Fruit fly (Drosophila melanogaster): Measurements from ENCODE around the gene CG13101.

CG13101 gene

DNA sequence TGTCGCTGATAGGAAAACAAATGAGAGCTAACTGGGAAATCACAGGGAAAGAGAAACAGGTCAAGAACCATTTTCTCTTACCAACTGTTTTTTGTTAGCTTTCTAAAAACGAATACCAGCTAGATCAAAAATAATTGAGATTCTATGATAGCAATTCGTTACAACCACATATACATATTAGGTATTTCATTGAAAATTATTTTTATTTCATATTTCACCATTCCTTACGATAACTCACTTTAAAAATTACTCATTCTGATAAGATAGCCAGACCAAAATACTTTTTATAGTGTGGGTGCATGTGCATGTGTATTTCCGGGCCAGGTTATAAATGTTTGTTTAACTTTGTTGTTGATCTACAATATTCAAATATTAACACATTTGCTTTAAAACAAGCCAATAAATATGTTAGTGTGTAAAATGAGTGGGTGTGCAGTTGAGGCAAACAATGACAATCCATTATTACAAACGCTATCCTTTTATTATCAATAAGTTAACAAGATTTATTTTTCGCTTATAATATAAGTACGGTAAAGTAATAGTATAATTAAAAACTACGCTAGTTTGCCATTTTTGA lies 46.7 kb downstream of the CG13101 start:
- TF ChIP-seq cic (GFP tag; optimal IDR thresholded peaks at IDR 0.05) (no peak), CG1620 (GFP tag; optimal IDR thresholded peaks at IDR 0.05) (no peak), CG12768 (GFP tag; optimal IDR thresholded peaks at IDR 0.05) (peak; percentile 57), CG7101 (tag; optimal IDR thresholded peaks at IDR 0.05) (peak; percentile 84), Hr96 (GFP tag; optimal IDR thresholded peaks at IDR 0.05) (no peak), Crg-1 (GFP tag; optimal IDR thresholded peaks at IDR 0.05) (peak; percentile 57), CG7045 (GFP tag; optimal IDR thresholded peaks at IDR 0.05) (peak; percentile 57), bab1 (GFP tag; optimal IDR thresholded peaks at IDR 0.05) (no peak), CG14711 (tag; optimal IDR thresholded peaks at IDR 0.05) (peak; percentile 50), CG11617 (GFP tag; optimal IDR thresholded peaks at IDR 0.05) (peak; percentile 33), cnc (optimal IDR thresholded peaks at IDR 0.05) (no peak), pad (GFP tag; optimal IDR thresholded peaks at IDR 0.05) (peak; percentile 12), ovo (GFP tag; optimal IDR thresholded peaks at IDR 0.05) (peak; percentile 54), kay (GFP tag; ENCODE audit: borderline replicate concordance) (peak; percentile 95), tj (GFP tag; optimal IDR thresholded peaks at IDR 0.05) (no peak), CG5204 (GFP tag; optimal IDR thresholded peaks at IDR 0.05) (no peak), CG33017 (tag; optimal IDR thresholded peaks at IDR 0.05) (peak; percentile 68), Mnt (GFP tag; optimal IDR thresholded peaks at IDR 0.05) (peak; percentile 32), toe (GFP tag; optimal IDR thresholded peaks at IDR 0.05) (peak; percentile 41), Clk (GFP tag; optimal IDR thresholded peaks at IDR 0.05) (no peak)

DNA sequence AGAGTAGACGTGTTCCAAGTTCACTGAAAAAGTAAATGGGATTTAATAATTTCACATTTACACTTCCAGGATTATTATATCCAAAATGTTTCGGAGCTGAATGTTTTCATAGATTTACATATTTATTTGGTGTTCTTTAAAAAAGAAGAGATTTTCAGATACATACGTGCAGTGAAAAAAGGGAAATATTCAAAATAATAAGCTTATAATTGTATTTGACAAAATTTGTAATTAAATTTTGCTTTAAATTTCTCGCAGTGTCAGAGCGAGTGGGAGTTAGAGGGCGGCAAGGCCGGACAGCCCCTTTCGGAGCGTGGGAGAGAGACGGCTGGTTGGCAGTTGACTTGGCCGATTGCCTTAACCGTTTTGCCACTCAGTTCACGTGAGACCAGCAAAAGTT lies 47.7 kb downstream of the CG13101 start, which contains the start of gene Tsp29Fb:
TSS of gene Tsp29Fb (plus strand) at position 388 of the 400 bp plus-strand sequence.
- TF ChIP-seq CG33017 (tag; optimal IDR thresholded peaks at IDR 0.05) (peak; percentile 89), CG1620 (GFP tag; optimal IDR thresholded peaks at IDR 0.05) (peak; percentile 35), ovo (GFP tag; optimal IDR thresholded peaks at IDR 0.05) (peak; percentile 19), Clk (GFP tag; optimal IDR thresholded peaks at IDR 0.05) (peak; percentile 73), CG14711 (tag; optimal IDR thresholded peaks at IDR 0.05) (peak; percentile 69), Crg-1 (GFP tag; optimal IDR thresholded peaks at IDR 0.05) (no peak), kay (GFP tag; ENCODE audit: borderline replicate concordance) (no peak), CG7101 (tag; optimal IDR thresholded peaks at IDR 0.05) (peak; percentile 86), pad (GFP tag; optimal IDR thresholded peaks at IDR 0.05) (peak; percentile 57), cnc (optimal IDR thresholded peaks at IDR 0.05) (no peak), tj (GFP tag; optimal IDR thresholded peaks at IDR 0.05) (peak; percentile 40), CG12768 (GFP tag; optimal IDR thresholded peaks at IDR 0.05) (peak; percentile 90), CG5204 (GFP tag; optimal IDR thresholded peaks at IDR 0.05) (peak; percentile 90), cic (GFP tag; optimal IDR thresholded peaks at IDR 0.05) (no peak), toe (GFP tag; optimal IDR thresholded peaks at IDR 0.05) (peak; percentile 82), CG11617 (GFP tag; optimal IDR thresholded peaks at IDR 0.05) (peak; percentile 88), Mnt (GFP tag; optimal IDR thresholded peaks at IDR 0.05) (peak; percentile 24), Hr96 (GFP tag; optimal IDR thresholded peaks at IDR 0.05) (peak; percentile 81), CG7045 (GFP tag; optimal IDR thresholded peaks at IDR 0.05) (peak; percentile 87), bab1 (GFP tag; optimal IDR thresholded peaks at IDR 0.05) (no peak)

DNA sequence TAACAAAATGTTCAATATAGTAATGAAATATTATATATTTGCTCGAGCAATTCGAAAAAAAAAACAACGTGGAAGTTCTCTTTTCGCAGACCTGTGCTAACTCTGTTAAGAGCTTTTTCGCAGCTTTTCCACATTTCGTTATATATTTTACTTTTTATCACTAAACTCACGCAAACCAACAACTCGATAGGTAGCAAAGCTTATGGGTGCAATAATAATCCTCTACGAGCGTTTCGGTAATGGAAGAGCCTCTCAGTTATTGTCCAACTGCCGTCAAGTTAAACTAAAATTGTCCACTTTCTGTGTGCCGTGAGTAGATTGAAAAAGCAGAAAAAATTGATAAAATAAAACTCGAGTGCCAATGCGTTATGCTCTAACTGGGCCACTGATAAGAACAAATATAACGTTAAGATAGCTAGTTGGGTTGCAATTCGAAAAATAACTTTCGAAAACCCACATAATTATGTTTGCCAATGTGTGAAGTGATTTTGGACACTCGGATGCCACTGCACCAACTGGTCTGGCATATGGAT lies 50.9 kb downstream of the CG13101 start, which contains the start of gene Tsp29Fa:
TSS of gene Tsp29Fa (plus strand) at position 253 of the 533 bp plus-strand sequence.
- TF ChIP-seq Clk (GFP tag; optimal IDR thresholded peaks at IDR 0.05) (no peak), cic (GFP tag; optimal IDR thresholded peaks at IDR 0.05) (peak; percentile 63), CG11617 (GFP tag; optimal IDR thresholded peaks at IDR 0.05) (no peak), CG1620 (GFP tag; optimal IDR thresholded peaks at IDR 0.05) (no peak), kay (GFP tag; ENCODE audit: borderline replicate concordance) (peak; percentile 78)

DNA sequence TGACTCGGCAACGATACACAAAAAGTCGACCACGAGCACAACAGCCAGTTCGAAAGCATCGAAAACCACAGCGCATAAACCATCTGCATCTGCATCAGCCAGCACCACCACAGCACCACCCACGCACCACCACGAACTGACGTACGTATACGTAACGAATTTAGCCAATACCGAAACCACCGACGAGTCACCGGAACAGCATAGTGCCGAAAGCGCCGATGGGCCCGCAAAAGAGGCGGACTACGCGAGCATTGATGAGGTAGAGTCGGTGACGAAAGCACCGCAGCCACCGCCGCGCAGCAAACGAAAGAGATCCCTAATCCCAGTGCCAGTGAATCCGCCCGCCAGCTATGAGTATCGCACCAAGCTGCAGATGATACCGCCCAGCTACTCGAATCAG lies 53.5 kb downstream of the CG13101 start:
- TF ChIP-seq Hr96 (GFP tag; optimal IDR thresholded peaks at IDR 0.05) (no peak), toe (GFP tag; optimal IDR thresholded peaks at IDR 0.05) (no peak)

Data from whole organism, adult.